Worm (Caenorhabditis elegans) whole organism, late embryonic: ENCODE measurements around the gene cox-16.

Experiments used
- ama-1 ChIP-seq: fragments of 150-350 bp; optimal IDR thresholded peaks from 2 replicates; lab custom pipeline; 2014
- ceh-30 ChIP-seq: fragments of 150-350 bp; optimal IDR thresholded peaks from 2 replicates; lab custom pipeline; 2014; ENCODE audit warnings: missing biosample characterization, missing genetic modification characterization
- hlh-13 ChIP-seq: fragments of 200-800 bp; sonication (Bioruptor generic); optimal IDR thresholded peaks from 2 replicates; lab custom pipeline; 2018; ENCODE audit warnings: mild to moderate bottlenecking, missing genetic modification characterization, missing compliant biosample characterization
- nfya-1 ChIP-seq: sonication (generic microtip); optimal IDR thresholded peaks from 2 replicates; lab custom pipeline; 2017; ENCODE audit warnings: missing genetic modification characterization, mild to moderate bottlenecking, missing compliant biosample characterization, antibody characterized with exemption, moderate library complexity
- odd-2 ChIP-seq: sonication (generic microtip); optimal IDR thresholded peaks from 2 replicates; lab custom pipeline; 2017; ENCODE audit warnings: antibody characterized with exemption, mild to moderate bottlenecking, missing genetic modification characterization, missing compliant biosample characterization
- pha-4 ChIP-seq: fragments of 150-350 bp; optimal IDR thresholded peaks from 2 replicates; lab custom pipeline; 2018; ENCODE audit warnings: missing biosample characterization, missing genetic modification reagents, missing genetic modification characterization
- pqm-1 ChIP-seq: sonication (generic microtip); optimal IDR thresholded peaks from 2 replicates; lab custom pipeline; 2016; ENCODE audit warnings: missing genetic modification characterization, missing compliant biosample characterization
- ztf-16 ChIP-seq: sonication (generic microtip); optimal IDR thresholded peaks from 2 replicates; lab custom pipeline; 2017; ENCODE audit warnings: missing genetic modification characterization, missing compliant biosample characterization

ce11 chrV:5570433-5570832 is 34.4 kb upstream of the cox-16 start, which contains the start of gene glb-6:
- TF ChIP-seq ztf-16 (tag; lab: Kevin White, UChicago) = no peak
- no peak for TF ChIP-seq odd-2 (tag; lab: Kevin White, UChicago)
- no peak for TF ChIP-seq nfya-1 (tag; lab: Kevin White, UChicago)
- TF ChIP-seq pha-4 = no peak
- no peak for TF ChIP-seq ama-1 (lab: Kevin White, UChicago)
- TF ChIP-seq hlh-13 = no peak
- no peak for TF ChIP-seq pqm-1 (tag; lab: Kevin White, UChicago)
- TF ChIP-seq ceh-30 (tag; lab: Kevin White, UChicago) = no peak
